Worm (Caenorhabditis elegans) whole organism, L2 larva: Measurements from ENCODE around the gene sri-24.

ENCODE experiments used
- F13H6.1 ChIP-seq: sonication (generic microtip); optimal IDR thresholded peaks from 2 replicates; lab custom pipeline; 2016; ENCODE audit warnings: missing genetic modification characterization, missing compliant biosample characterization
- R02D3.7 ChIP-seq: fragments of 150-350 bp; optimal IDR thresholded peaks from 2 replicates; lab custom pipeline; 2014; ENCODE audit warnings: missing biosample characterization, missing genetic modification characterization
- aly-2 ChIP-seq: fragments of 150-350 bp; optimal IDR thresholded peaks from 2 replicates; lab custom pipeline; 2014; ENCODE audit warnings: missing biosample characterization, missing genetic modification characterization
- ceh-82 ChIP-seq: fragments of 150-350 bp; optimal IDR thresholded peaks from 2 replicates; lab custom pipeline; 2014; ENCODE audit warnings: missing biosample characterization, missing genetic modification characterization
- lin-13 ChIP-seq: fragments of 150-350 bp; optimal IDR thresholded peaks from 2 replicates; lab custom pipeline; 2014; ENCODE audit warnings: missing biosample characterization, missing genetic modification reagents, missing genetic modification characterization
- nhr-23 ChIP-seq: fragments of 150-350 bp; optimal IDR thresholded peaks from 2 replicates; lab custom pipeline; 2014; ENCODE audit warnings: missing biosample characterization, missing genetic modification reagents, missing genetic modification characterization
- nhr-237 ChIP-seq: fragments of 150-350 bp; optimal IDR thresholded peaks from 2 replicates; lab custom pipeline; 2014; ENCODE audit warnings: missing biosample characterization, missing genetic modification characterization
- unc-39 ChIP-seq: fragments of 150-350 bp; optimal IDR thresholded peaks from 2 replicates; lab custom pipeline; 2014; ENCODE audit warnings: missing biosample characterization, missing genetic modification characterization

DNA sequence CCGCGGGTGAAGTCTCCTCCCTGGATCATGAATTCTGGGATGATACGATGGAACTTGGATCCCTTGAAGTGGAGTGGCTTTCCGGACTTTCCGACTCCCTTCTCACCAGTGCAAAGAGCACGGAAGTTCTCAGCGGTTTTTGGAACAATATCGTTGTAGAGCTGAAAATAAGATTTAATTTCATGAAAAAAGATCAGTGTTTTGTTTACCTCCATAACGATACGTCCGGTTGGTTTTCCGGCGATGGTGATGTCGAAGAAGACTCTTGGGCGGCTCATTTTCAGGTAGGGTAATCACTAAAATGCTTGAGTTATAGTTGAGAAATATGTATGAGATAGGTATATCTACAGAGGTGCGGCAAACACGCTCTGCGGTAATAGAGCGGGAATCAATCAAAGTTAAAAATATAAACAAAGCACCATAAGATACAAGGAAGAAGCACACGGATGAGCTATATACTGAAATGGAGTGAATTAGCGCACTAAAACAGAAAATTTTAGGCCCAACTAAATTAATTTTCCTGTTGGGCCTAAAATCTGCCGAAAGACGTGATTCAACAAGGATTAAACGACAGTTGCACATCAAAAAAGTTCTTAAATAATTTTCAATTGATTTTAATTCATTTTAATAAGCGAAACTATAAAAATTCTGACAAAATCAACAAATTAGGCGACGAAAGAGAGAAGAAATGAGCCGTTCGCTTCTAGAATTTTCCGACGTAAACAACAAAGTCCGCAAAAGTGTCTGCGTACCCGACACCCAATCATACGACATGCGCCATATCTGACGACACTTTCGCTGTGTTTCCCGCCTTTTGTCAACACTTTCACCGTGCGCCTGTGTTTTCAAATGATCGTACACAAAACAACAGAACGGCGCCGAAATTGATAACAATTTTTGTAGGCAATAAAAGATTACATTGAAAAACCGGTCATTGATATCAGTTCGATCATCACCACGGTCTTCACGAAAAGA is 24.6 kb upstream of the sri-24 start, which contains the start of the genes cyn-7 and bath-36:
- no peak for TF ChIP-seq aly-2
- TF ChIP-seq ceh-82 (tag; lab: Kevin White, UChicago): no peak
- peak; percentile 70 for TF ChIP-seq lin-13 (GFP tag; lab: Kevin White, UChicago)
- TF ChIP-seq nhr-237 (tag; lab: Kevin White, UChicago): no peak
- TF ChIP-seq R02D3.7 (tag; lab: Kevin White, UChicago): peak; percentile 9
- peak; percentile 78 for TF ChIP-seq F13H6.1 (tag; lab: Kevin White, UChicago)
- no peak for TF ChIP-seq nhr-23
- no peak for TF ChIP-seq unc-39 (tag; lab: Kevin White, UChicago)
